Worm (Caenorhabditis elegans) whole organism, L4 larva: Measurements from ENCODE around the gene T28C12.15.

Experiments used
- D1046.2 ChIP-seq: fragments of 200-800 bp; sonication (Bioruptor generic); IDR thresholded peaks from 2 replicates; pipeline ENCODE4 v1.3.6; 2022; ENCODE audit warnings: missing genetic modification characterization, missing compliant biosample characterization
- F10B5.3 ChIP-seq: sonication (generic microtip); optimal IDR thresholded peaks from 2 replicates; lab custom pipeline; 2016; ENCODE audit warnings: mild to moderate bottlenecking, missing genetic modification characterization, missing compliant biosample characterization
- F37D6.2 ChIP-seq: sonication (generic microtip); optimal IDR thresholded peaks from 2 replicates; lab custom pipeline; 2016; ENCODE audit warnings: mild to moderate bottlenecking, missing genetic modification characterization, missing compliant biosample characterization
- T20F7.1 ChIP-seq: fragments of 200-800 bp; sonication (Bioruptor generic); optimal IDR thresholded peaks from 2 replicates; lab custom pipeline; 2018; ENCODE audit warnings: mild to moderate bottlenecking, missing genetic modification characterization, missing compliant biosample characterization
- T26A8.4 ChIP-seq: fragments of 200-800 bp; sonication (Bioruptor generic); IDR thresholded peaks from 2 replicates; pipeline ENCODE4 v1.3.6; 2022; ENCODE audit warnings: missing genetic modification characterization, missing compliant biosample characterization
- Y5F2A.4 ChIP-seq: fragments of 200-800 bp; sonication (Bioruptor generic); optimal IDR thresholded peaks from 2 replicates; lab custom pipeline; 2018; ENCODE audit warnings: mild to moderate bottlenecking, missing genetic modification characterization, missing compliant biosample characterization
- Y75B8A.6 ChIP-seq: fragments of 200-800 bp; sonication (Bioruptor generic); IDR thresholded peaks from 2 replicates; pipeline ENCODE4 v1.3.6; 2022; ENCODE audit warnings: missing genetic modification reagents, missing genetic modification characterization, missing compliant biosample characterization
- aha-1 ChIP-seq: fragments of 150-350 bp; peaks from one replicate; lab custom pipeline; 2014; ENCODE audit warnings: missing biosample characterization, missing genetic modification characterization
- aly-2 ChIP-seq: sonication (generic microtip); optimal IDR thresholded peaks from 2 replicates; lab custom pipeline; 2018; ENCODE audit warnings: missing biosample characterization, missing genetic modification characterization
- arid-1 ChIP-seq: fragments of 200-800 bp; sonication (Bioruptor generic); conservative IDR thresholded peaks from 2 replicates; pipeline ENCODE4 v1.3.6; 2022; ENCODE audit warnings: missing genetic modification reagents, missing genetic modification characterization, missing compliant biosample characterization
- ceh-20 ChIP-seq: fragments of 200-800 bp; sonication (Bioruptor generic); IDR thresholded peaks from 2 replicates; pipeline ENCODE4 v1.3.6; 2022; ENCODE audit warnings: missing genetic modification reagents, missing genetic modification characterization, missing compliant biosample characterization
- ceh-44 ChIP-seq: fragments of 200-800 bp; sonication (Bioruptor generic); IDR thresholded peaks from 2 replicates; pipeline ENCODE4 v1.3.6; 2022; ENCODE audit warnings: missing genetic modification reagents, missing genetic modification characterization, missing compliant biosample characterization
- ceh-62 ChIP-seq: sonication (generic microtip); optimal IDR thresholded peaks from 2 replicates; lab custom pipeline; 2017; ENCODE audit warnings: missing biosample characterization, missing genetic modification characterization
- daf-16 ChIP-seq, 3 experiments: sonication (generic microtip); optimal IDR thresholded peaks; 2 replicates each; lab custom pipeline; 2016 to 2017; ENCODE audit warnings: missing genetic modification characterization in 3 of 3, missing genetic modification reagents in 3 of 3, mild to moderate bottlenecking in 2 of 3, missing compliant biosample characterization in 2 of 3, missing biosample characterization in 1 of 3, moderate library complexity in 1 of 3
- dmd-6 ChIP-seq: fragments of 200-800 bp; sonication (Bioruptor generic); IDR thresholded peaks from 2 replicates; pipeline ENCODE4 v1.3.6; 2022; ENCODE audit warnings: missing genetic modification reagents, missing genetic modification characterization, missing compliant biosample characterization
- dmd-8 ChIP-seq: fragments of 200-800 bp; sonication (Bioruptor generic); IDR thresholded peaks from 2 replicates; pipeline ENCODE4 v1.3.6; 2022; ENCODE audit warnings: missing genetic modification characterization, missing compliant biosample characterization
- duxl-1 ChIP-seq: sonication (generic microtip); optimal IDR thresholded peaks from 2 replicates; lab custom pipeline; 2016; ENCODE audit warnings: mild to moderate bottlenecking, missing genetic modification characterization, moderate library complexity, missing compliant biosample characterization; ENCODE audit not compliant: poor library complexity
- dve-1 ChIP-seq: sonication (generic microtip); optimal IDR thresholded peaks from 2 replicates; lab custom pipeline; 2017; ENCODE audit warnings: antibody characterized with exemption, mild to moderate bottlenecking, missing genetic modification characterization, missing compliant biosample characterization; ENCODE audit not compliant: insufficient read depth
- egl-43 ChIP-seq: fragments of 200-800 bp; sonication (Bioruptor generic); IDR thresholded peaks from 2 replicates; pipeline ENCODE4 v1.3.6; 2022; ENCODE audit warnings: missing genetic modification reagents, missing genetic modification characterization, missing compliant biosample characterization
- fkh-10 ChIP-seq: fragments of 150-350 bp; optimal IDR thresholded peaks from 2 replicates; lab custom pipeline; 2014; ENCODE audit warnings: missing biosample characterization, missing genetic modification reagents, missing genetic modification characterization
- hlh-11 ChIP-seq: fragments of 200-800 bp; sonication (Bioruptor generic); optimal IDR thresholded peaks from 2 replicates; lab custom pipeline; 2018; ENCODE audit warnings: mild to moderate bottlenecking, missing genetic modification characterization, missing compliant biosample characterization
- hmg-1.1 ChIP-seq: fragments of 200-800 bp; sonication (Bioruptor generic); IDR thresholded peaks from 2 replicates; pipeline ENCODE4 v1.3.6; 2022; ENCODE audit warnings: missing genetic modification reagents, missing genetic modification characterization, missing compliant biosample characterization
- jun-1 ChIP-seq: fragments of 150-350 bp; optimal IDR thresholded peaks from 2 replicates; lab custom pipeline; 2014; ENCODE audit warnings: missing biosample characterization, missing genetic modification reagents, missing genetic modification characterization
- lin-13 ChIP-seq: fragments of 150-350 bp; optimal IDR thresholded peaks from 2 replicates; lab custom pipeline; 2014; ENCODE audit warnings: missing biosample characterization, missing genetic modification reagents, missing genetic modification characterization
- lin-15B ChIP-seq: fragments of 150-350 bp; sonication (generic microtip); optimal IDR thresholded peaks from 3 replicates; lab custom pipeline; 2014; ENCODE audit warnings: missing biosample characterization, missing genetic modification characterization
- lin-29 ChIP-seq: fragments of 200-800 bp; sonication (Bioruptor generic); IDR thresholded peaks from 2 replicates; pipeline ENCODE4 v1.3.6; 2022; ENCODE audit warnings: missing genetic modification reagents, missing genetic modification characterization, missing compliant biosample characterization
- lin-39 ChIP-seq: fragments of 150-350 bp; optimal IDR thresholded peaks from 2 replicates; lab custom pipeline; 2014; ENCODE audit warnings: missing biosample characterization, missing genetic modification reagents, missing genetic modification characterization
- madf-5 ChIP-seq, 2 experiments: fragments of 200-800 bp; sonication (Bioruptor generic); IDR thresholded peaks; 2 replicates each; pipeline ENCODE4 v1.3.6; 2022; ENCODE audit warnings: missing compliant biosample characterization in 2 of 2, missing genetic modification characterization in 2 of 2
- mxl-3 ChIP-seq: fragments of 200-800 bp; sonication (Bioruptor generic); optimal IDR thresholded peaks from 2 replicates; lab custom pipeline; 2018; ENCODE audit warnings: mild to moderate bottlenecking, missing genetic modification characterization, missing compliant biosample characterization
- nhr-10 ChIP-seq: fragments of 150-350 bp; optimal IDR thresholded peaks from 2 replicates; lab custom pipeline; 2014; ENCODE audit warnings: missing biosample characterization, missing genetic modification characterization
- nhr-102 ChIP-seq: sonication (generic microtip); optimal IDR thresholded peaks from 2 replicates; lab custom pipeline; 2016; ENCODE audit warnings: mild to moderate bottlenecking, missing genetic modification characterization, moderate library complexity, missing compliant biosample characterization
- nhr-111 ChIP-seq: fragments of 200-800 bp; sonication (Bioruptor generic); optimal IDR thresholded peaks from 2 replicates; lab custom pipeline; 2018; ENCODE audit warnings: mild to moderate bottlenecking, missing genetic modification characterization, missing compliant biosample characterization
- nhr-25 ChIP-seq: sonication (generic microtip); optimal IDR thresholded peaks from 2 replicates; lab custom pipeline; 2017; ENCODE audit warnings: missing genetic modification characterization, mild to moderate bottlenecking, missing compliant biosample characterization, antibody characterized with exemption, moderate library complexity, borderline replicate concordance; ENCODE audit not compliant: insufficient read depth
- nhr-28 ChIP-seq: fragments of 150-350 bp; optimal IDR thresholded peaks from 2 replicates; lab custom pipeline; 2014; ENCODE audit warnings: missing biosample characterization, missing genetic modification characterization
- nhr-42 ChIP-seq: fragments of 200-800 bp; sonication (Bioruptor generic); IDR thresholded peaks from 2 replicates; pipeline ENCODE4 v1.3.6; 2022; ENCODE audit warnings: missing genetic modification characterization, missing compliant biosample characterization
- nhr-77 ChIP-seq: fragments of 150-350 bp; optimal IDR thresholded peaks from 2 replicates; lab custom pipeline; 2014; ENCODE audit warnings: missing biosample characterization, missing genetic modification characterization
- pha-4 ChIP-seq, 2 experiments: fragments of 150-350 bp in 1 of 2; fragments of 200-800 bp in 1 of 2; sonication (Bioruptor generic) in 1 of 2; IDR thresholded peaks in 1 of 2; optimal IDR thresholded peaks in 1 of 2; 2 replicates each; pipeline versions ENCODE4 v1.3.6 to Lab custom; 2014 to 2022; ENCODE audit warnings: missing genetic modification characterization in 2 of 2, missing genetic modification reagents in 2 of 2, missing biosample characterization in 1 of 2, missing compliant biosample characterization in 1 of 2
- rbr-2 ChIP-seq: sonication (generic microtip); optimal IDR thresholded peaks from 2 replicates; lab custom pipeline; 2016; ENCODE audit warnings: missing genotype, missing genetic modification characterization, missing compliant biosample characterization
- sdz-12 ChIP-seq: fragments of 200-800 bp; sonication (Bioruptor generic); optimal IDR thresholded peaks from 2 replicates; lab custom pipeline; 2018; ENCODE audit warnings: mild to moderate bottlenecking, missing genetic modification characterization, missing compliant biosample characterization
- set-16 ChIP-seq: fragments of 200-800 bp; sonication (Bioruptor generic); IDR thresholded peaks from 2 replicates; pipeline ENCODE4 v1.3.6; 2022; ENCODE audit warnings: missing genetic modification reagents, missing genetic modification characterization, missing compliant biosample characterization
- tra-1 ChIP-seq: fragments of 200-800 bp; sonication (Bioruptor generic); IDR thresholded peaks from 2 replicates; pipeline ENCODE4 v1.3.6; 2022; ENCODE audit warnings: missing genetic modification reagents, missing genetic modification characterization, missing compliant biosample characterization
- unc-62 ChIP-seq, 3 experiments: fragments of 150-350 bp in 1 of 3; sonication (generic microtip); optimal IDR thresholded peaks in 2 of 3; peaks in 1 of 3; 1 replicate in 1 of 3; 2 replicates in 2 of 3; lab custom pipeline; 2014 to 2017; ENCODE audit warnings: missing biosample characterization in 3 of 3, missing genetic modification characterization in 3 of 3, missing genetic modification reagents in 3 of 3, missing genotype in 1 of 3
- zfp-2 ChIP-seq: sonication (generic microtip); optimal IDR thresholded peaks from 2 replicates; lab custom pipeline; 2016; ENCODE audit warnings: mild to moderate bottlenecking, missing genetic modification characterization, missing compliant biosample characterization

The T28C12.15 gene

ce11 chrV:6355975-6356441 lies 34.4 kb upstream of the T28C12.15 start, which contains the start of gene bcl-11 (continued):
- TF ChIP-seq madf-5 (GFP tag; IDR thresholded peaks at IDR 0.05; lab: Robert Waterston, UW) (no peak), egl-43 (GFP tag; lab: Robert Waterston, UW) (no peak), fkh-10 (GFP tag; lab: Kevin White, UChicago) (no peak), ceh-20 (GFP tag; lab: Robert Waterston, UW) (0 out of 2 replicates have a peak, but pooled peaks have one; percentile 17), nhr-25 (tag; lab: Kevin White, UChicago) (no peak), hmg-1.1 (GFP tag; lab: Robert Waterston, UW) (no peak), dve-1 (peak; percentile 60), daf-16 (GFP tag; optimal IDR thresholded peaks at IDR 0.05; lab: Kevin White, UChicago) (no peak), daf-16 (tag; optimal IDR thresholded peaks at IDR 0.05; lab: Kevin White, UChicago) (peak; percentile 26), lin-13 (no peak), Y5F2A.4 (GFP tag; lab: Kevin White, UChicago) (no peak), nhr-77 (tag; lab: Kevin White, UChicago) (no peak), dmd-8 (no peak), tra-1 (GFP tag; lab: Robert Waterston, UW) (0 out of 2 replicates have a peak, but pooled peaks have one; percentile 56), arid-1 (GFP tag; lab: Robert Waterston, UW) (no peak), lin-39 (tag; lab: Kevin White, UChicago) (no peak), nhr-10 (tag; lab: Kevin White, UChicago) (no peak), F37D6.2 (tag; lab: Kevin White, UChicago) (no peak), unc-62 (GFP tag; optimal IDR thresholded peaks at IDR 0.05 in 1 of 2; lab: Kevin White, UChicago) (peak in 1 of 2 experiments; percentile 20), unc-62 (tag; optimal IDR thresholded peaks at IDR 0.05; lab: Kevin White, UChicago) (no peak)

ce11 chrV:6355412-6355811 lies 33.8 kb upstream of the T28C12.15 start:
- no peak for TF ChIP-seq nhr-42
- 0 out of 2 replicates have a peak, but pooled peaks have one; percentile 1 for TF ChIP-seq dmd-6
- TF ChIP-seq lin-29 (GFP tag; lab: Robert Waterston, UW) = no peak
- no peak for TF ChIP-seq lin-15B
- 0 out of 2 replicates have a peak, but pooled peaks have one; percentile 9 for TF ChIP-seq egl-43 (GFP tag; lab: Robert Waterston, UW)
- no peak for TF ChIP-seq nhr-102 (tag; lab: Kevin White, UChicago)
- peak; percentile 29 for TF ChIP-seq aha-1
- TF ChIP-seq set-16 = peak; percentile 62
- TF ChIP-seq, all 104 proteins: peak for 4

ce11 chrV:6354786-6355185 lies 33.2 kb upstream of the T28C12.15 start:
- no peak for TF ChIP-seq sdz-12 (GFP tag; lab: Kevin White, UChicago)
- no peak for TF ChIP-seq jun-1 (tag; lab: Kevin White, UChicago)
- TF ChIP-seq ceh-44 = no peak
- TF ChIP-seq unc-62 (GFP tag; optimal IDR thresholded peaks at IDR 0.05 in 1 of 2; lab: Kevin White, UChicago) = peak in 1 of 2 experiments; percentile 13
- TF ChIP-seq unc-62 (tag; optimal IDR thresholded peaks at IDR 0.05; lab: Kevin White, UChicago) = no peak
- peak; percentile 26 for TF ChIP-seq nhr-28
- no peak for TF ChIP-seq T26A8.4
- no peak for TF ChIP-seq dve-1
- no peak for TF ChIP-seq D1046.2 (GFP tag; lab: Robert Waterston, UW)
- TF ChIP-seq nhr-42 = no peak
- TF ChIP-seq ceh-20 (GFP tag; lab: Robert Waterston, UW) = no peak
- TF ChIP-seq rbr-2 (tag; lab: Kevin White, UChicago) = no peak

ce11 chrV:6354202-6354601 lies 32.6 kb upstream of the T28C12.15 start:
- TF ChIP-seq Y5F2A.4 (GFP tag; lab: Kevin White, UChicago) = no peak
- TF ChIP-seq lin-39 (tag; lab: Kevin White, UChicago) = no peak
- TF ChIP-seq Y75B8A.6 (GFP tag; lab: Robert Waterston, UW) = no peak
- no peak for TF ChIP-seq duxl-1
- TF ChIP-seq zfp-2 (tag; lab: Kevin White, UChicago) = no peak
- TF ChIP-seq aly-2 (tag; lab: Kevin White, UChicago) = no peak
- TF ChIP-seq nhr-28 = peak; percentile 22
- peak; percentile 70 for TF ChIP-seq mxl-3
- no peak for TF ChIP-seq F10B5.3
- TF ChIP-seq ceh-62 (tag; lab: Kevin White, UChicago) = no peak
- TF ChIP-seq hlh-11 (tag; lab: Kevin White, UChicago) = peak; percentile 76
- peak; percentile 2 for TF ChIP-seq nhr-25 (tag; lab: Kevin White, UChicago)
- TF ChIP-seq set-16 = peak; percentile 28; the same call in 1 of the 2 replicates
- no peak for TF ChIP-seq T20F7.1
- no peak for TF ChIP-seq jun-1 (tag; lab: Kevin White, UChicago)
- TF ChIP-seq pha-4 (GFP tag; IDR thresholded peaks at IDR 0.05; lab: Robert Waterston, UW) = no peak
- no peak for TF ChIP-seq pha-4 (tag; optimal IDR thresholded peaks at IDR 0.05; lab: Kevin White, UChicago)
- TF ChIP-seq nhr-111 (GFP tag; lab: Kevin White, UChicago) = no peak
